Fruit fly (Drosophila melanogaster): ENCODE results near the gene ple.
A peak's percentile ranks its signal among the peaks of the same experiment; 100 is the strongest.

ple gene

dm6 chr3L:6706723-6707591 lies 12.4 kb downstream of the ple start:
- TF ChIP-seq Crg-1 (GFP tag; optimal IDR thresholded peaks at IDR 0.05) (no peak), tj (GFP tag; optimal IDR thresholded peaks at IDR 0.05) (no peak), pad (GFP tag; optimal IDR thresholded peaks at IDR 0.05) (no peak), CG12768 (GFP tag; optimal IDR thresholded peaks at IDR 0.05) (no peak), ovo (GFP tag; optimal IDR thresholded peaks at IDR 0.05) (no peak)

dm6 chr3L:6705865-6706264 lies 13.5 kb downstream of the ple start:
- TF ChIP-seq CG7045 (GFP tag; optimal IDR thresholded peaks at IDR 0.05), result no peak
- TF ChIP-seq CG11617 (GFP tag; optimal IDR thresholded peaks at IDR 0.05), result no peak
- TF ChIP-seq cic (GFP tag; optimal IDR thresholded peaks at IDR 0.05), result no peak
- no peak for TF ChIP-seq CG1620 (GFP tag; optimal IDR thresholded peaks at IDR 0.05)
- TF ChIP-seq CG7101 (tag; optimal IDR thresholded peaks at IDR 0.05), result no peak
- TF ChIP-seq CG5204 (GFP tag; optimal IDR thresholded peaks at IDR 0.05), result no peak
- TF ChIP-seq Mnt (GFP tag; optimal IDR thresholded peaks at IDR 0.05), result no peak
- TF ChIP-seq cnc (optimal IDR thresholded peaks at IDR 0.05), result no peak
- TF ChIP-seq CG14711 (tag; optimal IDR thresholded peaks at IDR 0.05), result no peak
- no peak for TF ChIP-seq bab1 (GFP tag; optimal IDR thresholded peaks at IDR 0.05)
- no peak for TF ChIP-seq kay (GFP tag; ENCODE audit: borderline replicate concordance)
- TF ChIP-seq ovo (GFP tag; optimal IDR thresholded peaks at IDR 0.05), result no peak
- TF ChIP-seq CG12768 (GFP tag; optimal IDR thresholded peaks at IDR 0.05), result no peak
- no peak for TF ChIP-seq Crg-1 (GFP tag; optimal IDR thresholded peaks at IDR 0.05)
- no peak for TF ChIP-seq tj (GFP tag; optimal IDR thresholded peaks at IDR 0.05)
- no peak for TF ChIP-seq Hr96 (GFP tag; optimal IDR thresholded peaks at IDR 0.05)
- TF ChIP-seq CG33017 (tag; optimal IDR thresholded peaks at IDR 0.05), result no peak

dm6 chr3L:6704468-6705056 lies 14.8 kb downstream of the ple start, which contains the start of gene CG8519:
TSS of gene CG8519 (plus strand) at chr3L:6704860.
- TF ChIP-seq CG7101 (tag; optimal IDR thresholded peaks at IDR 0.05) (no peak), Crg-1 (GFP tag; optimal IDR thresholded peaks at IDR 0.05) (no peak), CG33017 (tag; optimal IDR thresholded peaks at IDR 0.05) (no peak), cic (GFP tag; optimal IDR thresholded peaks at IDR 0.05) (no peak), tj (GFP tag; optimal IDR thresholded peaks at IDR 0.05) (no peak), CG11617 (GFP tag; optimal IDR thresholded peaks at IDR 0.05) (no peak), Hr96 (GFP tag; optimal IDR thresholded peaks at IDR 0.05) (no peak), bab1 (GFP tag; optimal IDR thresholded peaks at IDR 0.05) (no peak), CG5204 (GFP tag; optimal IDR thresholded peaks at IDR 0.05) (no peak), CG14711 (tag; optimal IDR thresholded peaks at IDR 0.05) (no peak), CG12768 (GFP tag; optimal IDR thresholded peaks at IDR 0.05) (no peak), toe (GFP tag; optimal IDR thresholded peaks at IDR 0.05) (no peak), ovo (GFP tag; optimal IDR thresholded peaks at IDR 0.05) (no peak), Clk (GFP tag; optimal IDR thresholded peaks at IDR 0.05) (no peak), Mnt (GFP tag; optimal IDR thresholded peaks at IDR 0.05) (no peak), CG1620 (GFP tag; optimal IDR thresholded peaks at IDR 0.05) (no peak), pad (GFP tag; optimal IDR thresholded peaks at IDR 0.05) (no peak), CG7045 (GFP tag; optimal IDR thresholded peaks at IDR 0.05) (no peak), kay (GFP tag; ENCODE audit: borderline replicate concordance) (no peak)

- TF ChIP-seq CG12768 (GFP tag; optimal IDR thresholded peaks at IDR 0.05) (no peak), Clk (GFP tag; optimal IDR thresholded peaks at IDR 0.05) (no peak), Hr96 (GFP tag; optimal IDR thresholded peaks at IDR 0.05) (no peak), pad (GFP tag; optimal IDR thresholded peaks at IDR 0.05) (peak; percentile 30), Crg-1 (GFP tag; optimal IDR thresholded peaks at IDR 0.05) (no peak), CG1620 (GFP tag; optimal IDR thresholded peaks at IDR 0.05) (no peak), CG11617 (GFP tag; optimal IDR thresholded peaks at IDR 0.05) (peak; percentile 18), cic (GFP tag; optimal IDR thresholded peaks at IDR 0.05) (no peak), CG14711 (tag; optimal IDR thresholded peaks at IDR 0.05) (no peak), cnc (optimal IDR thresholded peaks at IDR 0.05) (no peak), CG33017 (tag; optimal IDR thresholded peaks at IDR 0.05) (no peak), tj (GFP tag; optimal IDR thresholded peaks at IDR 0.05) (peak; percentile 17), kay (GFP tag; ENCODE audit: borderline replicate concordance) (no peak), CG7045 (GFP tag; optimal IDR thresholded peaks at IDR 0.05) (no peak), ovo (GFP tag; optimal IDR thresholded peaks at IDR 0.05) (no peak), bab1 (GFP tag; optimal IDR thresholded peaks at IDR 0.05) (peak; percentile 38), toe (GFP tag; optimal IDR thresholded peaks at IDR 0.05) (peak; percentile 6), Mnt (GFP tag; optimal IDR thresholded peaks at IDR 0.05) (no peak), CG5204 (GFP tag; optimal IDR thresholded peaks at IDR 0.05) (no peak), CG7101 (tag; optimal IDR thresholded peaks at IDR 0.05) (peak; percentile 7)
Observed at dm6 chr3L:6703368-6703807, 15.9 kb downstream of the ple start, which contains the start of gene SP1173. TSS of gene SP1173 (minus strand) at chr3L:6703521.

- TF ChIP-seq CG5204 (GFP tag; optimal IDR thresholded peaks at IDR 0.05) (no peak), Crg-1 (GFP tag; optimal IDR thresholded peaks at IDR 0.05) (no peak), CG33017 (tag; optimal IDR thresholded peaks at IDR 0.05) (no peak)
Observed at dm6 chr3L:6700962-6701477, 18.3 kb downstream of the ple start.

dm6 chr3L:6697353-6697752 lies 22.0 kb downstream of the ple start:
- TF ChIP-seq ovo (GFP tag; optimal IDR thresholded peaks at IDR 0.05), result no peak
- no peak for TF ChIP-seq Hr96 (GFP tag; optimal IDR thresholded peaks at IDR 0.05)
- TF ChIP-seq CG7045 (GFP tag; optimal IDR thresholded peaks at IDR 0.05), result no peak

Measured in whole organism, adult.